Worm (Caenorhabditis elegans) whole organism, mixed stage, embryonic: ENCODE results near the gene fbxb-2.

ENCODE experiments used
- blmp-1 ChIP-seq: fragments of 150-350 bp; optimal IDR thresholded peaks from 2 replicates; lab custom pipeline; 2014; ENCODE audit warnings: missing biosample characterization, missing genetic modification characterization
- elt-3 ChIP-seq: fragments of 150-350 bp; optimal IDR thresholded peaks from 2 replicates; lab custom pipeline; 2014; ENCODE audit warnings: missing biosample characterization, missing genetic modification characterization
- ham-2 ChIP-seq: fragments of 200-800 bp; sonication (Bioruptor generic); optimal IDR thresholded peaks from 2 replicates; lab custom pipeline; 2018; ENCODE audit warnings: mild to moderate bottlenecking, missing genetic modification characterization, missing compliant biosample characterization

DNA sequence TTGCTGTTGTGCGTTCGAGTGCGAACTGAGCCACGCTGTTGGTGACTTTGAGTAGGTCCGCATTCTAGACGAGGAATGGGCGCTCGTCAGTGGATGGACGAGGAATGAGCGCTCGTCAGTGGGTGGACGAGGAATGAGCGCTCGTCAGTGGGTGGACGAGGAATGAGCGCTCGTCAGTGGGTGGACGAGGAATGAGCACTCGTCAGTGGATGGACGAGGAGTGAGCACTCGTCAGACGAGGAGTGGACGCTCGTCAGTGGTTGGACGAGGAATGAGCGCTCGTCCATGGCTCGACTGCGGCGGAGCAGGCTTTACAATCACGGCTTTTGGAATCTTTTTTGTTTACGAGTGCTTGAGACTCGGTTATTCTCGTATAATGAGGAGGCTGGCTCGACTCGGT, 41.4 kb upstream of the fbxb-2 start:
- TF ChIP-seq elt-3 (no peak), blmp-1 (tag; lab: Kevin White, UChicago) (no peak), ham-2 (GFP tag; lab: Kevin White, UChicago) (no peak)
